Fruit fly (Drosophila melanogaster) whole organism, prepupa: ENCODE measurements around the gene CG5217.

Source experiments
- CG10631 ChIP-seq: fragments of 200-800 bp; sonication (Bioruptor generic); optimal IDR thresholded peaks from 2 replicates; lab custom pipeline; 2016; ENCODE audit warnings: missing biosample characterization, missing genetic modification characterization
- CG11762 ChIP-seq: fragments of 200-800 bp; sonication (Bioruptor generic); optimal IDR thresholded peaks from 3 replicates; lab custom pipeline; 2016; ENCODE audit warnings: missing biosample characterization, missing genetic modification characterization; ENCODE audit not compliant: insufficient read depth
- CG15336 ChIP-seq: fragments of 200-800 bp; sonication (Bioruptor generic); IDR thresholded peaks from 2 replicates; pipeline ENCODE4 v1.3.6; 2022; ENCODE audit warnings: missing biosample characterization, missing genetic modification characterization
- CG1621 ChIP-seq: fragments of 200-800 bp; sonication (Bioruptor generic); optimal IDR thresholded peaks from 3 replicates; lab custom pipeline; 2018; ENCODE audit warnings: missing biosample characterization, mild to moderate bottlenecking, missing genetic modification characterization
- CG16779 ChIP-seq: fragments of 200-800 bp; sonication (Bioruptor generic); optimal IDR thresholded peaks from 3 replicates; lab custom pipeline; 2017; ENCODE audit warnings: missing biosample characterization, mild to moderate bottlenecking, missing genetic modification characterization
- CG3032 ChIP-seq: fragments of 200-800 bp; optimal IDR thresholded peaks from 2 replicates; lab custom pipeline; 2019; ENCODE audit warnings: missing biosample characterization, mild to moderate bottlenecking, missing genetic modification characterization, moderate library complexity
- CG32006 ChIP-seq: fragments of 200-800 bp; sonication (Bioruptor generic); optimal IDR thresholded peaks from 3 replicates; lab custom pipeline; 2017; ENCODE audit warnings: missing biosample characterization, mild to moderate bottlenecking, missing genetic modification characterization
- CG4318 ChIP-seq: fragments of 200-800 bp; sonication (Bioruptor generic); optimal IDR thresholded peaks from 3 replicates; lab custom pipeline; 2017; ENCODE audit warnings: missing biosample characterization, mild to moderate bottlenecking, missing genetic modification characterization
- CG6163 ChIP-seq: fragments of 200-800 bp; sonication (Bioruptor generic); IDR thresholded peaks from 3 replicates; pipeline ENCODE4 v1.3.6; 2022; ENCODE audit warnings: missing biosample characterization, missing genetic modification characterization
- CG6792 ChIP-seq: fragments of 200-800 bp; sonication (Bioruptor generic); optimal IDR thresholded peaks from 3 replicates; lab custom pipeline; 2016; ENCODE audit warnings: missing biosample characterization, missing genetic modification characterization
- CG6808 ChIP-seq: fragments of 200-800 bp; sonication (Bioruptor generic); optimal IDR thresholded peaks from 3 replicates; lab custom pipeline; 2017; ENCODE audit warnings: missing biosample characterization, missing genetic modification characterization, mild to moderate bottlenecking, moderate library complexity, missing genetic modification reagents
- CG6854 ChIP-seq: fragments of 200-800 bp; sonication (Bioruptor generic); optimal IDR thresholded peaks from 2 replicates; lab custom pipeline; 2017; ENCODE audit warnings: missing biosample characterization, mild to moderate bottlenecking, missing genetic modification characterization
- CG7368 ChIP-seq: fragments of 200-800 bp; sonication (Bioruptor generic); optimal IDR thresholded peaks from 3 replicates; lab custom pipeline; 2016; ENCODE audit warnings: missing biosample characterization, missing genetic modification characterization
- CG8319 ChIP-seq: fragments of 200-800 bp; sonication (Bioruptor generic); optimal IDR thresholded peaks from 3 replicates; lab custom pipeline; 2016; ENCODE audit warnings: missing biosample characterization, missing genetic modification characterization
- CG8632 ChIP-seq: fragments of 200-800 bp; sonication (Bioruptor generic); optimal IDR thresholded peaks from 3 replicates; lab custom pipeline; 2016; ENCODE audit warnings: missing biosample characterization, missing genetic modification characterization
- Eip75B ChIP-seq: fragments of 200-800 bp; sonication (Bioruptor generic); optimal IDR thresholded peaks from 3 replicates; lab custom pipeline; 2016; ENCODE audit warnings: missing biosample characterization, missing genetic modification characterization
- Eip78C ChIP-seq: fragments of 200-800 bp; sonication (Bioruptor generic); peaks from one replicate; lab custom pipeline; 2016; ENCODE audit warnings: missing biosample characterization, missing genetic modification characterization
- Ets21C ChIP-seq: fragments of 200-800 bp; sonication (Bioruptor generic); optimal IDR thresholded peaks from 3 replicates; lab custom pipeline; 2016; ENCODE audit warnings: missing biosample characterization, missing genetic modification characterization
- Gug ChIP-seq: fragments of 200-800 bp; sonication (Bioruptor generic); IDR thresholded peaks from 2 replicates; pipeline ENCODE4 v1.3.6; 2022; ENCODE audit warnings: missing biosample characterization, missing genetic modification characterization
- Hr39 ChIP-seq: fragments of 200-800 bp; sonication (Bioruptor generic); optimal IDR thresholded peaks from 2 replicates; lab custom pipeline; 2016; ENCODE audit warnings: missing biosample characterization, missing genetic modification characterization
- Hr4 ChIP-seq: fragments of 200-800 bp; sonication (Bioruptor generic); optimal IDR thresholded peaks from 3 replicates; lab custom pipeline; 2016; ENCODE audit warnings: missing biosample characterization, missing genetic modification characterization
- OdsH ChIP-seq: fragments of 200-800 bp; sonication (Bioruptor generic); optimal IDR thresholded peaks from 3 replicates; lab custom pipeline; 2016; ENCODE audit warnings: missing biosample characterization, missing genetic modification characterization
- Smox ChIP-seq: fragments of 200-800 bp; sonication (Bioruptor generic); optimal IDR thresholded peaks from 3 replicates; lab custom pipeline; 2016; ENCODE audit warnings: missing biosample characterization, missing genetic modification characterization
- Sox14 ChIP-seq: fragments of 200-800 bp; sonication (Bioruptor generic); optimal IDR thresholded peaks from 3 replicates; lab custom pipeline; 2016; ENCODE audit warnings: missing biosample characterization, missing genetic modification characterization
- Sox15 ChIP-seq: fragments of 200-800 bp; sonication (Bioruptor generic); optimal IDR thresholded peaks from 3 replicates; lab custom pipeline; 2016; ENCODE audit warnings: missing biosample characterization, missing genetic modification characterization
- acj6 ChIP-seq: fragments of 200-800 bp; sonication (Bioruptor generic); optimal IDR thresholded peaks from 3 replicates; lab custom pipeline; 2016; ENCODE audit warnings: missing biosample characterization, missing genetic modification characterization
- dac ChIP-seq: fragments of 200-800 bp; sonication (Bioruptor generic); optimal IDR thresholded peaks from 2 replicates; lab custom pipeline; 2017; ENCODE audit warnings: missing biosample characterization, mild to moderate bottlenecking, missing genetic modification characterization
- dsx ChIP-seq: fragments of 200-800 bp; optimal IDR thresholded peaks from 3 replicates; lab custom pipeline; 2019; ENCODE audit warnings: missing biosample characterization, mild to moderate bottlenecking, missing genetic modification characterization, moderate library complexity; ENCODE audit not compliant: poor library complexity, severe bottlenecking
- eg ChIP-seq: fragments of 200-800 bp; sonication (Bioruptor generic); IDR thresholded peaks from 3 replicates; pipeline ENCODE4 v1.3.6; 2022; ENCODE audit warnings: missing biosample characterization, missing genetic modification characterization
- esn ChIP-seq: fragments of 200-800 bp; sonication (Bioruptor generic); optimal IDR thresholded peaks from 2 replicates; lab custom pipeline; 2016; ENCODE audit warnings: missing biosample characterization, mild to moderate bottlenecking, missing genetic modification characterization, moderate library complexity
- fd59A ChIP-seq: fragments of 200-800 bp; sonication (Bioruptor generic); optimal IDR thresholded peaks from 2 replicates; lab custom pipeline; 2017; ENCODE audit warnings: missing biosample characterization, mild to moderate bottlenecking, missing genetic modification characterization, missing genetic modification reagents
- lz ChIP-seq: fragments of 200-800 bp; sonication (Bioruptor generic); optimal IDR thresholded peaks from 3 replicates; lab custom pipeline; 2016; ENCODE audit warnings: missing biosample characterization, missing genetic modification characterization
- net ChIP-seq: fragments of 200-800 bp; sonication (Bioruptor generic); optimal IDR thresholded peaks from 3 replicates; lab custom pipeline; 2016; ENCODE audit warnings: missing biosample characterization, missing genetic modification characterization
- pdm3 ChIP-seq: fragments of 200-800 bp; sonication (Bioruptor generic); optimal IDR thresholded peaks from 3 replicates; lab custom pipeline; 2016; ENCODE audit warnings: missing biosample characterization, missing genetic modification characterization
- salr ChIP-seq, 2 experiments: fragments of 200-800 bp; sonication (Bioruptor generic); optimal IDR thresholded peaks; 3 replicates each; lab custom pipeline; 2016 to 2018; ENCODE audit warnings: missing biosample characterization in 2 of 2, missing genetic modification characterization in 2 of 2, mild to moderate bottlenecking in 1 of 2
- spab ChIP-seq: fragments of 200-800 bp; sonication (Bioruptor generic); optimal IDR thresholded peaks from 2 replicates; lab custom pipeline; 2017; ENCODE audit warnings: missing biosample characterization, mild to moderate bottlenecking, missing genetic modification characterization, missing genetic modification reagents
- svp ChIP-seq: fragments of 200-800 bp; sonication (Bioruptor generic); peaks from one replicate; lab custom pipeline; 2016; ENCODE audit warnings: missing biosample characterization, missing genetic modification characterization
- vri ChIP-seq: fragments of 200-800 bp; sonication (Bioruptor generic); optimal IDR thresholded peaks from 3 replicates; lab custom pipeline; 2016; ENCODE audit warnings: missing biosample characterization, mild to moderate bottlenecking, missing genetic modification characterization

The CG5217 gene

dm6 chr3R:19211778-19212177 lies 36.2 kb downstream of the CG5217 start, which contains the start of gene cry (continued):
- peak; percentile 90 for TF ChIP-seq CG10631 (GFP tag; lab: Kevin White, UChicago)
- TF ChIP-seq eg, result peak; percentile 77
- peak; percentile 84 for TF ChIP-seq CG8632 (GFP tag; lab: Kevin White, UChicago)
- peak; percentile 86 for TF ChIP-seq net (GFP tag; lab: Kevin White, UChicago)
- TF ChIP-seq Eip75B, result peak; percentile 89
- TF ChIP-seq fd59A, result peak; percentile 93
- TF ChIP-seq CG6854 (GFP tag; lab: Kevin White, UChicago), result peak; percentile 40
- TF ChIP-seq salr (GFP tag; optimal IDR thresholded peaks at IDR 0.05; lab: Kevin White, UChicago), result peak; percentile 84 to 89
- TF ChIP-seq dsx, result peak; percentile 89
- TF ChIP-seq Sox15 (GFP tag; lab: Kevin White, UChicago), result peak; percentile 79
- TF ChIP-seq CG32006 (GFP tag; lab: Kevin White, UChicago), result peak; percentile 93
- peak; percentile 72 for TF ChIP-seq Hr39 (GFP tag; lab: Kevin White, UChicago)
- peak; percentile 94 for TF ChIP-seq OdsH (GFP tag; lab: Kevin White, UChicago)
- TF ChIP-seq CG16779 (tag; lab: Kevin White, UChicago), result peak; percentile 83
- TF ChIP-seq Eip78C (GFP tag; lab: Kevin White, UChicago), result peak; percentile 97
- peak; percentile 84 for TF ChIP-seq pdm3 (GFP tag; lab: Kevin White, UChicago)
- TF ChIP-seq Hr4 (GFP tag; lab: Kevin White, UChicago), result peak; percentile 85
- TF ChIP-seq CG1621 (tag; lab: Kevin White, UChicago), result peak; percentile 86
- peak; percentile 82 for TF ChIP-seq CG6792 (GFP tag; lab: Kevin White, UChicago)
- TF ChIP-seq CG6163 (GFP tag; lab: Robert Waterston, UW), result peak; percentile 84
- TF ChIP-seq CG6808, result peak; percentile 89
- no peak for TF ChIP-seq svp (GFP tag; lab: Kevin White, UChicago)
- peak; percentile 84 for TF ChIP-seq esn
- TF ChIP-seq CG4318, result peak; percentile 88
- TF ChIP-seq CG7368 (GFP tag; lab: Kevin White, UChicago), result peak; percentile 74
- peak; percentile 74 for TF ChIP-seq CG8319 (GFP tag; lab: Kevin White, UChicago)
- peak; percentile 91 for TF ChIP-seq spab (GFP tag; lab: Kevin White, UChicago)
- TF ChIP-seq CG3032, result peak; percentile 90
- peak; percentile 87 for TF ChIP-seq CG15336 (GFP tag; lab: Robert Waterston, UW)
- peak; percentile 59 for TF ChIP-seq Ets21C
- TF ChIP-seq Sox14, result peak; percentile 86
- TF ChIP-seq Gug (GFP tag; lab: Robert Waterston, UW), result peak; percentile 75
- peak; percentile 93 for TF ChIP-seq acj6 (GFP tag; lab: Kevin White, UChicago)
- TF ChIP-seq vri (GFP tag; lab: Kevin White, UChicago), result peak; percentile 34
- TF ChIP-seq Smox (GFP tag; lab: Kevin White, UChicago), result peak; percentile 74
- TF ChIP-seq dac, result peak; percentile 75
- TF ChIP-seq CG11762 (GFP tag; lab: Kevin White, UChicago), result peak; percentile 88
- peak; percentile 80 for TF ChIP-seq lz (GFP tag; lab: Kevin White, UChicago)
